Fruit fly (Drosophila melanogaster) whole organism, prepupa: Measurements from ENCODE around the gene gry.

Experiments
- Blimp-1 ChIP-seq: fragments of 200-800 bp; sonication (Bioruptor generic); optimal IDR thresholded peaks from 3 replicates; lab custom pipeline; 2017; ENCODE audit warnings: missing biosample characterization, missing genetic modification characterization, mild to moderate bottlenecking, moderate library complexity, missing genetic modification reagents
- CG10669 ChIP-seq: fragments of 200-800 bp; sonication (Bioruptor generic); optimal IDR thresholded peaks from 3 replicates; lab custom pipeline; 2018; ENCODE audit warnings: missing biosample characterization, mild to moderate bottlenecking, missing genetic modification characterization, moderate library complexity
- CG11294 ChIP-seq: fragments of 200-800 bp; sonication (Bioruptor generic); IDR thresholded peaks from 2 replicates; pipeline ENCODE4 v1.3.6; 2022; ENCODE audit warnings: missing biosample characterization, missing genetic modification characterization
- CG11762 ChIP-seq: fragments of 200-800 bp; sonication (Bioruptor generic); optimal IDR thresholded peaks from 3 replicates; lab custom pipeline; 2016; ENCODE audit warnings: missing biosample characterization, missing genetic modification characterization; ENCODE audit not compliant: insufficient read depth
- CG11902 ChIP-seq: fragments of 200-800 bp; sonication (Bioruptor generic); optimal IDR thresholded peaks from 3 replicates; lab custom pipeline; 2016; ENCODE audit warnings: missing biosample characterization, missing genetic modification characterization
- CG15336 ChIP-seq: fragments of 200-800 bp; sonication (Bioruptor generic); IDR thresholded peaks from 2 replicates; pipeline ENCODE4 v1.3.6; 2022; ENCODE audit warnings: missing biosample characterization, missing genetic modification characterization
- CG1621 ChIP-seq: fragments of 200-800 bp; sonication (Bioruptor generic); optimal IDR thresholded peaks from 3 replicates; lab custom pipeline; 2018; ENCODE audit warnings: missing biosample characterization, mild to moderate bottlenecking, missing genetic modification characterization
- CG16779 ChIP-seq: fragments of 200-800 bp; sonication (Bioruptor generic); optimal IDR thresholded peaks from 3 replicates; lab custom pipeline; 2017; ENCODE audit warnings: missing biosample characterization, mild to moderate bottlenecking, missing genetic modification characterization
- CG3032 ChIP-seq: fragments of 200-800 bp; optimal IDR thresholded peaks from 2 replicates; lab custom pipeline; 2019; ENCODE audit warnings: missing biosample characterization, mild to moderate bottlenecking, missing genetic modification characterization, moderate library complexity
- CG31627 ChIP-seq: fragments of 200-800 bp; sonication (Bioruptor generic); optimal IDR thresholded peaks from 3 replicates; lab custom pipeline; 2016; ENCODE audit warnings: missing biosample characterization, missing genetic modification characterization
- CG32006 ChIP-seq: fragments of 200-800 bp; sonication (Bioruptor generic); optimal IDR thresholded peaks from 3 replicates; lab custom pipeline; 2017; ENCODE audit warnings: missing biosample characterization, mild to moderate bottlenecking, missing genetic modification characterization
- CG34406 ChIP-seq: fragments of 200-800 bp; sonication (Bioruptor generic); optimal IDR thresholded peaks from 3 replicates; lab custom pipeline; 2016; ENCODE audit warnings: missing biosample characterization, missing genetic modification characterization
- CG3919 ChIP-seq: fragments of 200-800 bp; sonication (Bioruptor generic); optimal IDR thresholded peaks from 3 replicates; lab custom pipeline; 2016; ENCODE audit warnings: missing biosample characterization, missing genetic modification characterization
- CG4318 ChIP-seq: fragments of 200-800 bp; sonication (Bioruptor generic); optimal IDR thresholded peaks from 3 replicates; lab custom pipeline; 2017; ENCODE audit warnings: missing biosample characterization, mild to moderate bottlenecking, missing genetic modification characterization
- CG6163 ChIP-seq: fragments of 200-800 bp; sonication (Bioruptor generic); IDR thresholded peaks from 3 replicates; pipeline ENCODE4 v1.3.6; 2022; ENCODE audit warnings: missing biosample characterization, missing genetic modification characterization
- CG6792 ChIP-seq: fragments of 200-800 bp; sonication (Bioruptor generic); optimal IDR thresholded peaks from 3 replicates; lab custom pipeline; 2016; ENCODE audit warnings: missing biosample characterization, missing genetic modification characterization
- CG6808 ChIP-seq: fragments of 200-800 bp; sonication (Bioruptor generic); optimal IDR thresholded peaks from 3 replicates; lab custom pipeline; 2017; ENCODE audit warnings: missing biosample characterization, missing genetic modification characterization, mild to moderate bottlenecking, moderate library complexity, missing genetic modification reagents
- CG6854 ChIP-seq: fragments of 200-800 bp; sonication (Bioruptor generic); optimal IDR thresholded peaks from 2 replicates; lab custom pipeline; 2017; ENCODE audit warnings: missing biosample characterization, mild to moderate bottlenecking, missing genetic modification characterization
- CG7368 ChIP-seq: fragments of 200-800 bp; sonication (Bioruptor generic); optimal IDR thresholded peaks from 3 replicates; lab custom pipeline; 2016; ENCODE audit warnings: missing biosample characterization, missing genetic modification characterization
- CG8119 ChIP-seq: fragments of 200-800 bp; sonication (Bioruptor generic); IDR thresholded peaks from 3 replicates; pipeline ENCODE4 v1.3.6; 2022; ENCODE audit warnings: missing biosample characterization, missing genetic modification characterization
- CG8319 ChIP-seq: fragments of 200-800 bp; sonication (Bioruptor generic); optimal IDR thresholded peaks from 3 replicates; lab custom pipeline; 2016; ENCODE audit warnings: missing biosample characterization, missing genetic modification characterization
- CG8632 ChIP-seq: fragments of 200-800 bp; sonication (Bioruptor generic); optimal IDR thresholded peaks from 3 replicates; lab custom pipeline; 2016; ENCODE audit warnings: missing biosample characterization, missing genetic modification characterization
- CG9139 ChIP-seq: fragments of 200-800 bp; sonication (Bioruptor generic); optimal IDR thresholded peaks from 3 replicates; lab custom pipeline; 2017; ENCODE audit warnings: missing biosample characterization, mild to moderate bottlenecking, missing genetic modification characterization
- Eip75B ChIP-seq: fragments of 200-800 bp; sonication (Bioruptor generic); optimal IDR thresholded peaks from 3 replicates; lab custom pipeline; 2016; ENCODE audit warnings: missing biosample characterization, missing genetic modification characterization
- Eip93F ChIP-seq: fragments of 200-800 bp; sonication (Bioruptor generic); optimal IDR thresholded peaks from 2 replicates; lab custom pipeline; 2016; ENCODE audit warnings: missing biosample characterization, mild to moderate bottlenecking, missing genetic modification characterization
- Ets21C ChIP-seq: fragments of 200-800 bp; sonication (Bioruptor generic); optimal IDR thresholded peaks from 3 replicates; lab custom pipeline; 2016; ENCODE audit warnings: missing biosample characterization, missing genetic modification characterization
- Ets96B ChIP-seq: fragments of 200-800 bp; optimal IDR thresholded peaks from 2 replicates; lab custom pipeline; 2019; ENCODE audit warnings: missing biosample characterization, mild to moderate bottlenecking, missing genetic modification characterization, moderate library complexity
- Gug ChIP-seq: fragments of 200-800 bp; sonication (Bioruptor generic); IDR thresholded peaks from 2 replicates; pipeline ENCODE4 v1.3.6; 2022; ENCODE audit warnings: missing biosample characterization, missing genetic modification characterization
- Hr38 ChIP-seq: sonication (Bioruptor generic); optimal IDR thresholded peaks from 2 replicates; lab custom pipeline; 2016; ENCODE audit warnings: missing biosample characterization, missing genetic modification characterization
- Hr39 ChIP-seq: fragments of 200-800 bp; sonication (Bioruptor generic); optimal IDR thresholded peaks from 2 replicates; lab custom pipeline; 2016; ENCODE audit warnings: missing biosample characterization, missing genetic modification characterization
- Hr4 ChIP-seq: fragments of 200-800 bp; sonication (Bioruptor generic); optimal IDR thresholded peaks from 3 replicates; lab custom pipeline; 2016; ENCODE audit warnings: missing biosample characterization, missing genetic modification characterization
- Lpt ChIP-seq: fragments of 200-800 bp; sonication (Bioruptor generic); optimal IDR thresholded peaks from 3 replicates; lab custom pipeline; 2016; ENCODE audit warnings: missing biosample characterization, missing genetic modification characterization
- Met ChIP-seq: fragments of 200-800 bp; sonication (Bioruptor generic); optimal IDR thresholded peaks from 3 replicates; lab custom pipeline; 2016; ENCODE audit warnings: missing biosample characterization, missing genetic modification characterization
- OdsH ChIP-seq: fragments of 200-800 bp; sonication (Bioruptor generic); optimal IDR thresholded peaks from 3 replicates; lab custom pipeline; 2016; ENCODE audit warnings: missing biosample characterization, missing genetic modification characterization
- Smox ChIP-seq: fragments of 200-800 bp; sonication (Bioruptor generic); optimal IDR thresholded peaks from 3 replicates; lab custom pipeline; 2016; ENCODE audit warnings: missing biosample characterization, missing genetic modification characterization
- Sox102F ChIP-seq: fragments of 200-800 bp; sonication (Bioruptor generic); optimal IDR thresholded peaks from 2 replicates; lab custom pipeline; 2016; ENCODE audit warnings: missing biosample characterization, mild to moderate bottlenecking, missing genetic modification characterization
- Sox14 ChIP-seq: fragments of 200-800 bp; sonication (Bioruptor generic); optimal IDR thresholded peaks from 3 replicates; lab custom pipeline; 2016; ENCODE audit warnings: missing biosample characterization, missing genetic modification characterization
- Sox15 ChIP-seq: fragments of 200-800 bp; sonication (Bioruptor generic); optimal IDR thresholded peaks from 3 replicates; lab custom pipeline; 2016; ENCODE audit warnings: missing biosample characterization, missing genetic modification characterization
- acj6 ChIP-seq: fragments of 200-800 bp; sonication (Bioruptor generic); optimal IDR thresholded peaks from 3 replicates; lab custom pipeline; 2016; ENCODE audit warnings: missing biosample characterization, missing genetic modification characterization
- cyc ChIP-seq: fragments of 200-800 bp; sonication (Bioruptor generic); optimal IDR thresholded peaks from 3 replicates; lab custom pipeline; 2016; ENCODE audit warnings: missing biosample characterization, missing genetic modification characterization
- dac ChIP-seq: fragments of 200-800 bp; sonication (Bioruptor generic); optimal IDR thresholded peaks from 2 replicates; lab custom pipeline; 2017; ENCODE audit warnings: missing biosample characterization, mild to moderate bottlenecking, missing genetic modification characterization
- eg ChIP-seq: fragments of 200-800 bp; sonication (Bioruptor generic); IDR thresholded peaks from 3 replicates; pipeline ENCODE4 v1.3.6; 2022; ENCODE audit warnings: missing biosample characterization, missing genetic modification characterization
- esn ChIP-seq: fragments of 200-800 bp; sonication (Bioruptor generic); optimal IDR thresholded peaks from 2 replicates; lab custom pipeline; 2016; ENCODE audit warnings: missing biosample characterization, mild to moderate bottlenecking, missing genetic modification characterization, moderate library complexity
- fd59A ChIP-seq: fragments of 200-800 bp; sonication (Bioruptor generic); optimal IDR thresholded peaks from 2 replicates; lab custom pipeline; 2017; ENCODE audit warnings: missing biosample characterization, mild to moderate bottlenecking, missing genetic modification characterization, missing genetic modification reagents
- net ChIP-seq: fragments of 200-800 bp; sonication (Bioruptor generic); optimal IDR thresholded peaks from 3 replicates; lab custom pipeline; 2016; ENCODE audit warnings: missing biosample characterization, missing genetic modification characterization
- pdm3 ChIP-seq: fragments of 200-800 bp; sonication (Bioruptor generic); optimal IDR thresholded peaks from 3 replicates; lab custom pipeline; 2016; ENCODE audit warnings: missing biosample characterization, missing genetic modification characterization
- svp ChIP-seq: fragments of 200-800 bp; sonication (Bioruptor generic); peaks from one replicate; lab custom pipeline; 2016; ENCODE audit warnings: missing biosample characterization, missing genetic modification characterization
- vri ChIP-seq: fragments of 200-800 bp; sonication (Bioruptor generic); optimal IDR thresholded peaks from 3 replicates; lab custom pipeline; 2016; ENCODE audit warnings: missing biosample characterization, mild to moderate bottlenecking, missing genetic modification characterization

gry gene

DNA sequence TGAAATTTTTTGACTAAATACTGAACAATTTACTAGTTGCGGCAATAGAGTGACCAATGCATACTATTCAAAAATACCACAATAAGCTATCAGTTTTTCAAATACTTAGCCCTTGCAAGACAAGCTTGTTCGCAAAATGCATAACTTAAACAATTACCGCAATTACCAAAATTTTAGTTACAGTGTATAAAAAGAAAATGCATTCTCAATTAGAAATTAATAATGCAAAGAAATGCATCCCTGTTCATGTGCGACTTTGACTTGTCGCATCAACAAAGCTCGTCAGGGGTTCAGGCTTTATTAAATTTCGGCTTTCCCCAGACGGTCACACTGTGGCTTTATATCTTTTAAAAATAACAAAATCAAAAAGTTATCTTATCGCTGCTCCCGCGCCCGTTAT, 20.0 kb downstream of the gry start, which contains the start of the genes hob and nSMase:
TSS of gene hob (minus strand) at position 62 of the 400 bp plus-strand sequence.
TSS of gene nSMase (plus strand) at position 298 of the 400 bp plus-strand sequence.
- TF ChIP-seq Eip93F (GFP tag; lab: Kevin White, UChicago), result no peak
- TF ChIP-seq svp (GFP tag; lab: Kevin White, UChicago), result peak; percentile 80
- TF ChIP-seq, all 60 proteins: peak for 1

- TF ChIP-seq CG32006 (GFP tag; lab: Kevin White, UChicago) (no peak), CG11902 (GFP tag; lab: Kevin White, UChicago) (peak; percentile 55), CG8319 (GFP tag; lab: Kevin White, UChicago) (peak; percentile 84), OdsH (no peak), acj6 (GFP tag; lab: Kevin White, UChicago) (peak; percentile 88), CG8119 (GFP tag; lab: Robert Waterston, UW) (no peak), eg (GFP tag; lab: Robert Waterston, UW) (no peak; the same call in 1 of the 3 replicates), net (GFP tag; lab: Kevin White, UChicago) (peak; percentile 47), Smox (GFP tag; lab: Kevin White, UChicago) (no peak), cyc (GFP tag; lab: Kevin White, UChicago) (peak; percentile 91), CG4318 (GFP tag; lab: Kevin White, UChicago) (no peak), pdm3 (peak; percentile 88), Blimp-1 (GFP tag; lab: Kevin White, UChicago) (peak; percentile 86), CG11294 (peak; percentile 32), Hr38 (no peak), Hr4 (GFP tag; lab: Kevin White, UChicago) (no peak), svp (GFP tag; lab: Kevin White, UChicago) (no peak), CG7368 (GFP tag; lab: Kevin White, UChicago) (no peak), CG10669 (GFP tag; lab: Kevin White, UChicago) (peak; percentile 31), Eip93F (GFP tag; lab: Kevin White, UChicago) (no peak), CG9139 (no peak), CG16779 (peak; percentile 77), Sox15 (GFP tag; lab: Kevin White, UChicago) (peak; percentile 68), CG6854 (GFP tag; lab: Kevin White, UChicago) (peak; percentile 93), CG3032 (tag; lab: Kevin White, UChicago) (peak; percentile 79), Met (GFP tag; lab: Kevin White, UChicago) (peak; percentile 69), CG1621 (tag; lab: Kevin White, UChicago) (no peak), vri (GFP tag; lab: Kevin White, UChicago) (no peak), CG6808 (GFP tag; lab: Kevin White, UChicago) (no peak), Eip75B (peak; percentile 68), CG6163 (GFP tag; lab: Robert Waterston, UW) (peak; percentile 89), CG31627 (peak; percentile 90), esn (GFP tag; lab: Kevin White, UChicago) (peak; percentile 92), dac (peak; percentile 78), fd59A (GFP tag; lab: Kevin White, UChicago) (peak; percentile 68), Hr39 (peak; percentile 25), Sox14 (GFP tag; lab: Kevin White, UChicago) (peak; percentile 75), CG8632 (GFP tag; lab: Kevin White, UChicago) (peak; percentile 78), CG15336 (GFP tag; lab: Robert Waterston, UW) (no peak), Ets21C (GFP tag; lab: Kevin White, UChicago) (peak; percentile 21), Gug (GFP tag; lab: Robert Waterston, UW) (no peak), Ets96B (tag; lab: Kevin White, UChicago) (peak; percentile 38), CG11762 (GFP tag; lab: Kevin White, UChicago) (no peak), CG3919 (peak; percentile 25), Lpt (GFP tag; lab: Kevin White, UChicago) (no peak), Sox102F (GFP tag; lab: Kevin White, UChicago) (peak; percentile 29), CG34406 (GFP tag; lab: Kevin White, UChicago) (peak; percentile 83), CG6792 (GFP tag; lab: Kevin White, UChicago) (peak; percentile 79)
Measured at dm6 chr3L:3222643-3223389, 23.9 kb downstream of the gry start, which contains the start of the genes RpL28 and eIF1. Gene RpL28, minus strand, starts transcription at chr3L:3222960. Gene eIF1, plus strand, starts transcription at chr3L:3223341.
